Worm (Caenorhabditis elegans) whole organism, L2 larva: ENCODE data around the gene unc-23.

Experiments used
- ZK546.5 ChIP-seq: sonication (generic microtip); optimal IDR thresholded peaks from 2 replicates; lab custom pipeline; 2017; ENCODE audit warnings: missing biosample characterization, missing genetic modification characterization
- aly-2 ChIP-seq: fragments of 150-350 bp; optimal IDR thresholded peaks from 2 replicates; lab custom pipeline; 2014; ENCODE audit warnings: missing biosample characterization, missing genetic modification characterization
- dmd-4 ChIP-seq: sonication (generic microtip); optimal IDR thresholded peaks from 2 replicates; lab custom pipeline; 2017; ENCODE audit warnings: missing biosample characterization, missing genetic modification characterization
- egl-27 ChIP-seq: sonication (generic microtip); optimal IDR thresholded peaks from 3 replicates; lab custom pipeline; 2017; ENCODE audit warnings: missing biosample characterization, missing genetic modification reagents, missing genetic modification characterization
- lin-39 ChIP-seq: fragments of 150-350 bp; optimal IDR thresholded peaks from 2 replicates; lab custom pipeline; 2014; ENCODE audit warnings: missing biosample characterization, missing genetic modification reagents, missing genetic modification characterization
- mab-5 ChIP-seq: fragments of 150-350 bp; optimal IDR thresholded peaks from 2 replicates; lab custom pipeline; 2014; ENCODE audit warnings: missing biosample characterization, missing genetic modification characterization
- mdl-1 ChIP-seq, 2 experiments: fragments of 150-350 bp in 1 of 2; sonication (generic microtip) in 1 of 2; optimal IDR thresholded peaks; 2 replicates each; lab custom pipeline; 2017; ENCODE audit warnings: missing biosample characterization in 2 of 2, missing genetic modification characterization in 2 of 2
- nhr-237 ChIP-seq: fragments of 150-350 bp; optimal IDR thresholded peaks from 2 replicates; lab custom pipeline; 2014; ENCODE audit warnings: missing biosample characterization, missing genetic modification characterization
- nhr-25 ChIP-seq: fragments of 150-350 bp; sonication (generic microtip); optimal IDR thresholded peaks from 3 replicates; lab custom pipeline; 2014; ENCODE audit warnings: missing biosample characterization, missing genetic modification characterization
- unc-62 ChIP-seq: fragments of 150-350 bp; optimal IDR thresholded peaks from 2 replicates; lab custom pipeline; 2014; ENCODE audit warnings: missing biosample characterization, missing genetic modification reagents, missing genetic modification characterization
- zag-1 ChIP-seq: fragments of 150-350 bp; optimal IDR thresholded peaks from 2 replicates; lab custom pipeline; 2014; ENCODE audit warnings: missing biosample characterization, missing genetic modification characterization
- ztf-11 ChIP-seq: sonication (generic microtip); optimal IDR thresholded peaks from 2 replicates; lab custom pipeline; 2017; ENCODE audit warnings: missing biosample characterization, missing genetic modification characterization
- ztf-4 ChIP-seq: fragments of 150-350 bp; optimal IDR thresholded peaks from 2 replicates; lab custom pipeline; 2014; ENCODE audit warnings: missing biosample characterization, missing genetic modification characterization

ce11 chrV:8940419-8940818 lies 4.3 kb downstream of the unc-23 start:
- TF ChIP-seq aly-2 (tag; lab: Kevin White, UChicago) (no peak), zag-1 (tag; lab: Kevin White, UChicago) (no peak), mab-5 (no peak), ztf-4 (tag; lab: Kevin White, UChicago) (no peak), egl-27 (no peak), dmd-4 (tag; lab: Kevin White, UChicago) (no peak), unc-62 (GFP tag; lab: Kevin White, UChicago) (no peak), lin-39 (tag; lab: Kevin White, UChicago) (no peak), nhr-25 (tag; lab: Kevin White, UChicago) (no peak), ztf-11 (tag; lab: Kevin White, UChicago) (no peak), ZK546.5 (tag; lab: Kevin White, UChicago) (no peak), nhr-237 (no peak), mdl-1 (tag; optimal IDR thresholded peaks at IDR 0.05; lab: Kevin White, UChicago) (no peak)
